Worm (Caenorhabditis elegans) whole organism, late embryonic: ENCODE measurements around the gene nduc-2.
A peak's percentile ranks its signal among the peaks of the same experiment; 100 is the strongest.

Experiments
- C38D4.7 ChIP-seq: fragments of 200-800 bp; sonication (Bioruptor generic); optimal IDR thresholded peaks from 2 replicates; lab custom pipeline; 2018; ENCODE audit warnings: mild to moderate bottlenecking, missing genetic modification characterization, moderate library complexity, missing compliant biosample characterization
- K02D7.2 ChIP-seq: sonication (generic microtip); optimal IDR thresholded peaks from 2 replicates; lab custom pipeline; 2017; ENCODE audit warnings: mild to moderate bottlenecking, missing genetic modification characterization, missing compliant biosample characterization
- K09A11.1 ChIP-seq: sonication (generic microtip); optimal IDR thresholded peaks from 2 replicates; lab custom pipeline; 2017; ENCODE audit warnings: antibody characterized with exemption, mild to moderate bottlenecking, missing genetic modification characterization, missing compliant biosample characterization; ENCODE audit not compliant: insufficient read depth
- T23F11.4 ChIP-seq: fragments of 200-800 bp; sonication (Bioruptor generic); optimal IDR thresholded peaks from 2 replicates; lab custom pipeline; 2018; ENCODE audit warnings: mild to moderate bottlenecking, missing genetic modification characterization, missing compliant biosample characterization
- ahr-1 ChIP-seq: sonication (generic microtip); optimal IDR thresholded peaks from 2 replicates; lab custom pipeline; 2016; ENCODE audit warnings: missing genetic modification characterization, missing compliant biosample characterization
- ceh-18 ChIP-seq: sonication (generic microtip); optimal IDR thresholded peaks from 2 replicates; lab custom pipeline; 2016; ENCODE audit warnings: missing genetic modification characterization, missing compliant biosample characterization
- ceh-2 ChIP-seq: sonication (generic microtip); optimal IDR thresholded peaks from 2 replicates; lab custom pipeline; 2016; ENCODE audit warnings: missing genotype, missing genetic modification characterization, missing compliant biosample characterization
- ceh-22 ChIP-seq: sonication (generic microtip); optimal IDR thresholded peaks from 2 replicates; lab custom pipeline; 2017; ENCODE audit warnings: missing biosample characterization, missing genetic modification characterization
- ceh-30 ChIP-seq: fragments of 150-350 bp; optimal IDR thresholded peaks from 2 replicates; lab custom pipeline; 2014; ENCODE audit warnings: missing biosample characterization, missing genetic modification characterization
- ceh-45 ChIP-seq: fragments of 200-800 bp; sonication (Bioruptor generic); IDR thresholded peaks from 2 replicates; pipeline ENCODE4 v1.3.6; 2022; ENCODE audit warnings: missing genetic modification reagents, missing genetic modification characterization, missing compliant biosample characterization
- ceh-48 ChIP-seq: sonication (generic microtip); optimal IDR thresholded peaks from 2 replicates; lab custom pipeline; 2016; ENCODE audit warnings: missing genetic modification characterization, inconsistent platforms, missing compliant biosample characterization
- che-1 ChIP-seq: sonication (generic microtip); optimal IDR thresholded peaks from 2 replicates; lab custom pipeline; 2016; ENCODE audit warnings: mild to moderate bottlenecking, missing genetic modification characterization, missing compliant biosample characterization
- dve-1 ChIP-seq: sonication (generic microtip); optimal IDR thresholded peaks from 2 replicates; lab custom pipeline; 2017; ENCODE audit warnings: antibody characterized with exemption, mild to moderate bottlenecking, missing genetic modification characterization, missing compliant biosample characterization
- ets-4 ChIP-seq: sonication (generic microtip); optimal IDR thresholded peaks from 2 replicates; lab custom pipeline; 2016; ENCODE audit warnings: missing genetic modification characterization, missing compliant biosample characterization
- eyg-1 ChIP-seq: sonication (generic microtip); optimal IDR thresholded peaks from 2 replicates; lab custom pipeline; 2016; ENCODE audit warnings: missing genotype, missing genetic modification characterization, missing compliant biosample characterization
- fkh-10 ChIP-seq: fragments of 150-350 bp; optimal IDR thresholded peaks from 2 replicates; lab custom pipeline; 2014; ENCODE audit warnings: missing biosample characterization, missing genetic modification reagents, missing genetic modification characterization
- fkh-6 ChIP-seq: sonication (generic microtip); optimal IDR thresholded peaks from 2 replicates; lab custom pipeline; 2016; ENCODE audit warnings: missing genetic modification characterization, missing compliant biosample characterization
- hlh-13 ChIP-seq: fragments of 200-800 bp; sonication (Bioruptor generic); optimal IDR thresholded peaks from 2 replicates; lab custom pipeline; 2018; ENCODE audit warnings: mild to moderate bottlenecking, missing genetic modification characterization, missing compliant biosample characterization
- hlh-15 ChIP-seq: sonication (generic microtip); optimal IDR thresholded peaks from 2 replicates; lab custom pipeline; 2016; ENCODE audit warnings: missing genetic modification characterization, missing compliant biosample characterization
- hlh-8 ChIP-seq: sonication (generic microtip); optimal IDR thresholded peaks from 2 replicates; lab custom pipeline; 2016; ENCODE audit warnings: missing genotype, missing genetic modification characterization, missing compliant biosample characterization
- madf-2 ChIP-seq: sonication (generic microtip); optimal IDR thresholded peaks from 2 replicates; lab custom pipeline; 2017; ENCODE audit warnings: missing genetic modification characterization, missing compliant biosample characterization
- mec-3 ChIP-seq: sonication (generic microtip); optimal IDR thresholded peaks from 2 replicates; lab custom pipeline; 2016; ENCODE audit warnings: borderline replicate concordance, missing genetic modification characterization, missing compliant biosample characterization
- nfya-1 ChIP-seq: sonication (generic microtip); optimal IDR thresholded peaks from 2 replicates; lab custom pipeline; 2017; ENCODE audit warnings: missing genetic modification characterization, mild to moderate bottlenecking, missing compliant biosample characterization, antibody characterized with exemption, moderate library complexity
- nhr-11 ChIP-seq: fragments of 150-350 bp; optimal IDR thresholded peaks from 2 replicates; lab custom pipeline; 2014; ENCODE audit warnings: missing biosample characterization, missing genetic modification characterization
- nhr-232 ChIP-seq: sonication (generic microtip); optimal IDR thresholded peaks from 2 replicates; lab custom pipeline; 2016; ENCODE audit warnings: missing genetic modification characterization, missing compliant biosample characterization
- odd-2 ChIP-seq: sonication (generic microtip); optimal IDR thresholded peaks from 2 replicates; lab custom pipeline; 2017; ENCODE audit warnings: antibody characterized with exemption, mild to moderate bottlenecking, missing genetic modification characterization, missing compliant biosample characterization
- pat-9 ChIP-seq: fragments of 200-800 bp; sonication (Bioruptor generic); optimal IDR thresholded peaks from 2 replicates; lab custom pipeline; 2018; ENCODE audit warnings: mild to moderate bottlenecking, missing genetic modification characterization, moderate library complexity, missing compliant biosample characterization
- pax-1 ChIP-seq: fragments of 150-350 bp; optimal IDR thresholded peaks from 2 replicates; lab custom pipeline; 2014; ENCODE audit warnings: missing biosample characterization, missing genetic modification characterization
- pha-2 ChIP-seq: sonication (generic microtip); optimal IDR thresholded peaks from 2 replicates; lab custom pipeline; 2017; ENCODE audit warnings: mild to moderate bottlenecking, missing genetic modification characterization, missing compliant biosample characterization
- pha-4 ChIP-seq: fragments of 150-350 bp; optimal IDR thresholded peaks from 2 replicates; lab custom pipeline; 2018; ENCODE audit warnings: missing biosample characterization, missing genetic modification reagents, missing genetic modification characterization
- pros-1 ChIP-seq: fragments of 150-350 bp; optimal IDR thresholded peaks from 2 replicates; lab custom pipeline; 2014; ENCODE audit warnings: missing biosample characterization, missing genetic modification reagents, missing genetic modification characterization
- rnt-1 ChIP-seq: sonication (generic microtip); optimal IDR thresholded peaks from 2 replicates; lab custom pipeline; 2016; ENCODE audit warnings: missing genetic modification characterization, missing compliant biosample characterization
- sdc-2 ChIP-seq: sonication (generic microtip); optimal IDR thresholded peaks from 2 replicates; lab custom pipeline; 2016; ENCODE audit warnings: missing genotype, missing genetic modification characterization, missing compliant biosample characterization
- sox-2 ChIP-seq: fragments of 200-800 bp; sonication (Bioruptor generic); IDR thresholded peaks from 2 replicates; pipeline ENCODE4 v1.3.6; 2022; ENCODE audit warnings: missing genetic modification reagents, missing genetic modification characterization, missing compliant biosample characterization
- sox-4 ChIP-seq: sonication (generic microtip); optimal IDR thresholded peaks from 2 replicates; lab custom pipeline; 2017; ENCODE audit warnings: mild to moderate bottlenecking, missing genetic modification characterization, inconsistent platforms, missing compliant biosample characterization
- syd-9 ChIP-seq: sonication (generic microtip); optimal IDR thresholded peaks from 2 replicates; lab custom pipeline; 2016; ENCODE audit warnings: mild to moderate bottlenecking, missing genetic modification characterization, moderate library complexity, missing compliant biosample characterization
- tbx-7 ChIP-seq: sonication (generic microtip); optimal IDR thresholded peaks from 2 replicates; lab custom pipeline; 2016; ENCODE audit warnings: missing genotype, missing genetic modification characterization, missing compliant biosample characterization
- unc-3 ChIP-seq, 2 experiments: fragments of 200-800 bp in 1 of 2; sonication (Bioruptor generic) in 1 of 2; sonication (generic microtip) in 1 of 2; conservative IDR thresholded peaks in 1 of 2; optimal IDR thresholded peaks in 1 of 2; 2 replicates each; pipeline versions ENCODE4 v1.3.6 to Lab custom; 2016 to 2022; ENCODE audit warnings: missing compliant biosample characterization in 2 of 2, missing genetic modification characterization in 2 of 2, missing genetic modification reagents in 1 of 2
- unc-42 ChIP-seq: sonication (generic microtip); optimal IDR thresholded peaks from 2 replicates; lab custom pipeline; 2016; ENCODE audit warnings: missing genotype, missing genetic modification characterization, missing compliant biosample characterization

The nduc-2 gene

ce11 chrIII:2768635-2769034, 18.0 kb upstream of the nduc-2 start, which contains the start of gene swsn-3 (continued):
- peak; percentile 81 for TF ChIP-seq ahr-1 (tag; lab: Kevin White, UChicago)
- peak; percentile 89 for TF ChIP-seq pax-1 (tag; lab: Kevin White, UChicago)
- peak; percentile 69 for TF ChIP-seq dve-1 (tag; lab: Kevin White, UChicago)
- peak; percentile 76 for TF ChIP-seq sdc-2
- TF ChIP-seq nhr-11 (tag; lab: Kevin White, UChicago) = no peak
- TF ChIP-seq K09A11.1 (tag; lab: Kevin White, UChicago) = peak; percentile 95
- TF ChIP-seq rnt-1 = peak; percentile 93
- peak; percentile 94 for TF ChIP-seq nfya-1 (tag; lab: Kevin White, UChicago)
- peak; percentile 86 for TF ChIP-seq sox-4
- TF ChIP-seq ceh-22 (tag; lab: Kevin White, UChicago) = no peak
- TF ChIP-seq fkh-6 = peak; percentile 46
- 0 out of 2 replicates have a peak, but pooled peaks have one; percentile 45 for TF ChIP-seq unc-3 (GFP tag; conservative IDR thresholded peaks at IDR 0.05; lab: Robert Waterston, UW)
- TF ChIP-seq unc-3 (tag; optimal IDR thresholded peaks at IDR 0.05; lab: Kevin White, UChicago) = peak; percentile 79
- peak; percentile 57 for TF ChIP-seq sox-2 (GFP tag; lab: Robert Waterston, UW)
- TF ChIP-seq odd-2 = peak; percentile 84
- TF ChIP-seq mec-3 = no peak
- peak; percentile 55 for TF ChIP-seq ceh-30 (tag; lab: Kevin White, UChicago)
- TF ChIP-seq unc-42 (tag; lab: Kevin White, UChicago) = peak; percentile 80
- TF ChIP-seq ceh-48 (tag; lab: Kevin White, UChicago) = peak; percentile 94
- TF ChIP-seq fkh-10 (GFP tag; lab: Kevin White, UChicago) = no peak
- peak; percentile 70 for TF ChIP-seq T23F11.4 (GFP tag; lab: Kevin White, UChicago)
- TF ChIP-seq ceh-45 (GFP tag; lab: Robert Waterston, UW) = peak; percentile 55; the same call in 1 of the 2 replicates
- no peak for TF ChIP-seq pha-4 (tag; lab: Kevin White, UChicago)
- peak; percentile 74 for TF ChIP-seq C38D4.7 (GFP tag; lab: Kevin White, UChicago)
- TF ChIP-seq madf-2 (tag; lab: Kevin White, UChicago) = peak; percentile 71
- TF ChIP-seq ceh-2 (tag; lab: Kevin White, UChicago) = peak; percentile 83
- peak; percentile 85 for TF ChIP-seq ceh-18 (tag; lab: Kevin White, UChicago)
- TF ChIP-seq ets-4 (tag; lab: Kevin White, UChicago) = peak; percentile 40
- peak; percentile 48 for TF ChIP-seq tbx-7
- TF ChIP-seq nhr-232 = peak; percentile 61
- TF ChIP-seq K02D7.2 (tag; lab: Kevin White, UChicago) = peak; percentile 88
- TF ChIP-seq syd-9 (tag; lab: Kevin White, UChicago) = peak; percentile 57
- TF ChIP-seq hlh-15 (tag; lab: Kevin White, UChicago) = peak; percentile 68
- peak; percentile 52 for TF ChIP-seq hlh-13 (GFP tag; lab: Kevin White, UChicago)
- TF ChIP-seq pros-1 = no peak
- TF ChIP-seq che-1 (tag; lab: Kevin White, UChicago) = peak; percentile 79
- peak; percentile 77 for TF ChIP-seq pat-9 (tag; lab: Kevin White, UChicago)

ce11 chrIII:2769078-2769477, 17.6 kb upstream of the nduc-2 start:
- TF ChIP-seq pat-9 (tag; lab: Kevin White, UChicago) (no peak), fkh-6 (no peak), C38D4.7 (GFP tag; lab: Kevin White, UChicago) (no peak), pha-2 (tag; lab: Kevin White, UChicago) (no peak), K02D7.2 (tag; lab: Kevin White, UChicago) (no peak)

ce11 chrIII:2770752-2771151, 15.9 kb upstream of the nduc-2 start:
- no peak for TF ChIP-seq eyg-1
- TF ChIP-seq sdc-2 = no peak
- TF ChIP-seq hlh-8 = no peak
- no peak for TF ChIP-seq K09A11.1 (tag; lab: Kevin White, UChicago)
- TF ChIP-seq mec-3 = no peak
